Worm (Caenorhabditis elegans): Measurements from ENCODE around the gene srlf-29.
"Not testable (repeated sequence)": the region's sequence is repeated elsewhere in the genome, so short reads cannot be mapped to it uniquely, and the experiment has no call there.

Gene srlf-29

DNA sequence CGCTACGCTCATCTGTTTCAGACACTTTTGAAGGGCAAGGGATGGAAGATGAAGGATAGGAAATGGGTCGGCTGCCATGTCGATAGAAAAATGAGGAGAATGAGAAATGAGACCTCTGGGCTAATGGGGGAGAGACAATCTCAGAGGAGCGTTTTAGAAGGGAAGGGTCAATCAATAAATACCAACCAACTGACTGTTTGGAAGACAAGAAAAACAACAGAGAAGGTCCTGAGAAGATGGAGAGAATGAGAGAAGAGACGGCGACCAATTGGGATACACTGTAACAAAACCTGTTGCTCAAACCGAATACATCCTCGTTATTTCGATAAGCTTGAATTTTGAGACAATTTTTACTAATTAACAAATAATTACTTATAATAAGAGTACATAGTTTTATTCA lies 12.7 kb upstream of the srlf-29 start, which contains the start of gene fbxb-15:
Gene fbxb-15, minus strand, starts transcription at position 101 of the 400 bp plus-strand sequence.
- TF ChIP-seq daf-8 (GFP tag; IDR thresholded peaks at IDR 0.05) (no peak), ceh-28 (tag; optimal IDR thresholded peaks at IDR 0.05) (no peak), php-3 (GFP tag; IDR thresholded peaks at IDR 0.05) (no peak), nhr-111 (GFP tag; optimal IDR thresholded peaks at IDR 0.05) (no peak), F26F4.8 (GFP tag; conservative IDR thresholded peaks at IDR 0.05) (no peak), ztf-7 (tag; optimal IDR thresholded peaks at IDR 0.05) (no peak), ceh-20 (GFP tag; IDR thresholded peaks at IDR 0.05) (no peak), daf-19 (GFP tag; conservative IDR thresholded peaks at IDR 0.05) (no peak), egl-27 (tag; optimal IDR thresholded peaks at IDR 0.05) (no peak), mep-1 (tag; optimal IDR thresholded peaks at IDR 0.05) (no peak), ceh-62 (tag; optimal IDR thresholded peaks at IDR 0.05) (no peak), gei-8 (GFP tag; optimal IDR thresholded peaks at IDR 0.05) (no peak), nhr-42 (GFP tag; IDR thresholded peaks at IDR 0.05) (no peak)

DNA sequence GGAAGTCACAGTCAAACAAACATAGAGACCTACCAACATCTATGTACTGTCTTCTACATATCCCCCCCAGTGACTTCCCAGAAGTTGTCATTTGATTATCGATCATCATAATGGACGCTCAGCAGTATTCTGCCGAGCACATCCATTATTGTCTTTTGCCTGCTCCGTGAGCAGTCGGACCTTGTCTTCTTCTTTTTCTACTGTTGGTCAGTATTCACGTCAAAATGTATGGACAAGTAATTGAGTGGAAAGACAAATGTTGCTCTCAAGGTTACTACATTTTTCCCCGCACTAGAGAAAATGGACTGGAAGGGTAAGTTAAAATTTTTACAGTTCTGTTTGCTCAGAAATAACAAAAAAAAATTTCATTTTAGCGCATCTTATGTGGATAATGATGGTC lies 11.2 kb upstream of the srlf-29 start, which contains the start of gene btb-12:
Gene btb-12, plus strand, starts transcription at position 301 of the 400 bp plus-strand sequence.
- TF ChIP-seq vab-7 (GFP tag; IDR thresholded peaks at IDR 0.05), result no peak
- TF ChIP-seq T20F7.1 (GFP tag; optimal IDR thresholded peaks at IDR 0.05), result no peak
- TF ChIP-seq lin-1 (GFP tag; IDR thresholded peaks at IDR 0.05), result no peak
- TF ChIP-seq duxl-1 (tag; optimal IDR thresholded peaks at IDR 0.05; ENCODE audit: poor library complexity), result no peak
- TF ChIP-seq sdz-12 (GFP tag; optimal IDR thresholded peaks at IDR 0.05), result no peak
- no peak for TF ChIP-seq mep-1 (tag; optimal IDR thresholded peaks at IDR 0.05)
- no peak for TF ChIP-seq ztf-11 (tag; optimal IDR thresholded peaks at IDR 0.05)
- TF ChIP-seq F44E2.7 (GFP tag; IDR thresholded peaks at IDR 0.05), result no peak
- no peak for TF ChIP-seq nhr-111 (GFP tag; optimal IDR thresholded peaks at IDR 0.05)
- TF ChIP-seq lim-7 (GFP tag; IDR thresholded peaks at IDR 0.05), result no peak
- no peak for TF ChIP-seq ZK337.2 (GFP tag; IDR thresholded peaks at IDR 0.05)
- TF ChIP-seq daf-8 (GFP tag; IDR thresholded peaks at IDR 0.05), result no peak

DNA sequence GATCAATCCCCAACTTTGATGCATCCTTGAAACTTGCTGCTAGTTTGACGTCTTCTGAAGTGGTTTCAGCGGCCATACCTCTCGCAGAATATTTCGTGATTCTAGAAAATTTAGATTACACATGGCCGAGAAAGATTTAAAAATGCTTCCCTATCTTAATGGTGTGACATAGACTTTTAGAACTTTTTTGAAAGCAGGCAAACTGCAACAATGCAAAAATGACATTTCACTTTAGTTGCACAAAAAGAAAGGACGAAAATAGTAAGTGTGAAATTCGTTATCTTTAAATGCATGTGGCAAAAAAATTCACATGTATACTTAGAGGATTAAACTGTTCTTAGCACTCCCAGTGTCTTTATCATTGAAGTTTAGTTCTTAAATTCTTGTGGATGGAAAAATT lies 8.9 kb upstream of the srlf-29 start, which contains the start of gene ZC204.12:
Gene ZC204.12, minus strand, starts transcription at position 101 of the 400 bp plus-strand sequence.
- no peak for TF ChIP-seq ceh-62 (tag; optimal IDR thresholded peaks at IDR 0.05)
- TF ChIP-seq nhr-28 (tag; optimal IDR thresholded peaks at IDR 0.05), result no peak
- TF ChIP-seq ceh-28 (tag; optimal IDR thresholded peaks at IDR 0.05), result no peak
- TF ChIP-seq Y48G9A.11 (GFP tag; IDR thresholded peaks at IDR 0.05), result no peak
- TF ChIP-seq attf-4 (tag; optimal IDR thresholded peaks at IDR 0.05), result no peak

ce11 chrII:1659729-1660128 lies 6.4 kb upstream of the srlf-29 start:
- peak; percentile 70 for TF ChIP-seq php-3 (GFP tag; IDR thresholded peaks at IDR 0.05)
- peak; percentile 88 for TF ChIP-seq dmd-6 (GFP tag; IDR thresholded peaks at IDR 0.05)
- TF ChIP-seq daf-16 (GFP tag; optimal IDR thresholded peaks at IDR 0.05), result not testable (repeated sequence)
- TF ChIP-seq daf-16 (tag; optimal IDR thresholded peaks at IDR 0.05), result peak; percentile 48
- peak; percentile 36 for TF ChIP-seq hlh-11 (tag; optimal IDR thresholded peaks at IDR 0.05)
- peak; percentile 47 for TF ChIP-seq nhr-28 (tag; optimal IDR thresholded peaks at IDR 0.05)
- TF ChIP-seq tra-1 (GFP tag; IDR thresholded peaks at IDR 0.05), result peak; percentile 55; the same call in 1 of the 2 replicates
- TF ChIP-seq dmd-9 (GFP tag; IDR thresholded peaks at IDR 0.05), result 0 out of 2 replicates have a peak, but pooled peaks have one; percentile 27
- TF ChIP-seq pqm-1 (tag; optimal IDR thresholded peaks at IDR 0.05), result peak; percentile 68
- peak; percentile 26 for TF ChIP-seq duxl-1 (tag; optimal IDR thresholded peaks at IDR 0.05; ENCODE audit: poor library complexity)
- peak; percentile 43; the same call in 1 of the 2 replicates for TF ChIP-seq lin-1 (GFP tag; IDR thresholded peaks at IDR 0.05)
- TF ChIP-seq nhr-41 (GFP tag; IDR thresholded peaks at IDR 0.05), result 0 out of 2 replicates have a peak, but pooled peaks have one; percentile 14
- TF ChIP-seq T26A8.4 (GFP tag; IDR thresholded peaks at IDR 0.05), result 0 out of 2 replicates have a peak, but pooled peaks have one; percentile 45

DNA sequence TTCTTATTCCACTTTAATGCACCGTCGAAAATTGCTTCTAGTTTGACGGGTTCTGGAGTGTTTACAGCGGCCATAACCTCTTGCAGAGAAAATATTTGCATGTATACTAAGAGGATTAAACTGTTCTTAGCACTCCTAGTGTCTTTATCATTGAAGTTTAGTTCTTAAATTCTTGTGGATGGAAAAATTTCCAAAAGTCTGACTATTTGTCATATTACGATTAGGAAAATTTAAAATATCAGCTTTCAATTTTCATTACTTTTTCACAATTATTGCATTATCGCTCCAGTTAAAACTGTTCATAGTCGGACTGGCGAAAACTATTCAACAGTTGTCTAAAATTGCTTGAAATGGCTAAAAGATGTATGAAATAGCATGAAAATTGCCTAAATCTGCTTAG lies 5.2 kb upstream of the srlf-29 start, which contains the start of gene ZC204.13:
Gene ZC204.13, minus strand, starts transcription at position 101 of the 400 bp plus-strand sequence.
- not testable (repeated sequence) for TF ChIP-seq gei-8 (GFP tag; optimal IDR thresholded peaks at IDR 0.05); zfp-2 (tag; optimal IDR thresholded peaks at IDR 0.05); dmd-8 (GFP tag; IDR thresholded peaks at IDR 0.05)
